Fruit fly (Drosophila melanogaster) whole organism, embryonic: ENCODE data around the gene Wnt6.

Experiments used
- Ada2b ChIP-seq: fragments of 200-800 bp; sonication (Bioruptor generic); IDR thresholded peaks from 2 replicates; pipeline ENCODE4 v1.3.6; 2022; ENCODE audit warnings: missing biosample characterization, missing genetic modification characterization
- CG10366 ChIP-seq: fragments of 200-800 bp; sonication (Bioruptor generic); IDR thresholded peaks from 2 replicates; pipeline ENCODE4 v1.3.6; 2022; ENCODE audit warnings: missing biosample characterization, missing genetic modification characterization
- CG10462 ChIP-seq: fragments of 200-800 bp; sonication (Bioruptor generic); optimal IDR thresholded peaks from 2 replicates; lab custom pipeline; 2016; ENCODE audit warnings: missing biosample characterization, missing genetic modification characterization
- CG12744 ChIP-seq: fragments of 200-800 bp; sonication (Bioruptor generic); optimal IDR thresholded peaks from 2 replicates; lab custom pipeline; 2016; ENCODE audit warnings: missing biosample characterization, missing genetic modification characterization
- CG14965 ChIP-seq: fragments of 200-800 bp; sonication (Bioruptor generic); optimal IDR thresholded peaks from 2 replicates; lab custom pipeline; 2016; ENCODE audit warnings: missing biosample characterization, missing genetic modification characterization, borderline replicate concordance
- CG15514 ChIP-seq: fragments of 200-800 bp; sonication (Bioruptor generic); optimal IDR thresholded peaks from 3 replicates; lab custom pipeline; 2017; ENCODE audit warnings: missing biosample characterization, missing genetic modification characterization, mild to moderate bottlenecking, moderate library complexity, missing genetic modification reagents
- CG15696 ChIP-seq: fragments of 200-800 bp; sonication (Bioruptor generic); optimal IDR thresholded peaks from 2 replicates; lab custom pipeline; 2019; ENCODE audit warnings: missing biosample characterization, mild to moderate bottlenecking, missing genetic modification characterization, moderate library complexity
- CG1603 ChIP-seq: fragments of 200-800 bp; sonication (Bioruptor generic); optimal IDR thresholded peaks from 2 replicates; lab custom pipeline; 2019; ENCODE audit warnings: missing biosample characterization, mild to moderate bottlenecking, missing genetic modification characterization, moderate library complexity
- CG17612 ChIP-seq: fragments of 200-800 bp; sonication (Bioruptor generic); IDR thresholded peaks from 2 replicates; pipeline ENCODE4 v1.3.6; 2022; ENCODE audit warnings: missing biosample characterization, missing genetic modification characterization
- CG17802 ChIP-seq: fragments of 200-800 bp; sonication (Bioruptor generic); optimal IDR thresholded peaks from 2 replicates; lab custom pipeline; 2018; ENCODE audit warnings: missing biosample characterization, mild to moderate bottlenecking, missing genetic modification characterization, moderate library complexity
- CG18011 ChIP-seq: fragments of 200-800 bp; sonication (Bioruptor generic); optimal IDR thresholded peaks from 2 replicates; lab custom pipeline; 2017; ENCODE audit warnings: missing biosample characterization, missing genetic modification characterization, mild to moderate bottlenecking, moderate library complexity, missing genotype
- CG18262 ChIP-seq: fragments of 200-800 bp; optimal IDR thresholded peaks from 3 replicates; lab custom pipeline; 2019; ENCODE audit warnings: missing biosample characterization, mild to moderate bottlenecking, missing genetic modification characterization, moderate library complexity
- CG18764 ChIP-seq: fragments of 200-800 bp; sonication (Bioruptor generic); optimal IDR thresholded peaks from 3 replicates; lab custom pipeline; 2016; ENCODE audit warnings: missing biosample characterization, missing genetic modification characterization
- CG2116 ChIP-seq: fragments of 200-800 bp; sonication (Bioruptor generic); optimal IDR thresholded peaks from 3 replicates; lab custom pipeline; 2018; ENCODE audit warnings: missing biosample characterization, mild to moderate bottlenecking, missing genetic modification characterization
- CG2889 ChIP-seq: fragments of 200-800 bp; sonication (Bioruptor generic); IDR thresholded peaks from 3 replicates; pipeline ENCODE4 v1.3.6; 2022; ENCODE audit warnings: missing biosample characterization, missing genetic modification characterization
- CG30403 ChIP-seq: fragments of 200-800 bp; sonication (Bioruptor generic); optimal IDR thresholded peaks from 3 replicates; lab custom pipeline; 2016; ENCODE audit warnings: missing biosample characterization, missing genetic modification characterization
- CG31441 ChIP-seq: fragments of 200-800 bp; sonication (Bioruptor generic); IDR thresholded peaks from 2 replicates; pipeline ENCODE4 v1.3.6; 2022; ENCODE audit warnings: missing biosample characterization, missing genetic modification characterization
- CG32767 ChIP-seq: fragments of 200-800 bp; sonication (Bioruptor generic); IDR thresholded peaks from 2 replicates; pipeline ENCODE4 v1.3.6; 2022; ENCODE audit warnings: missing biosample characterization, missing genetic modification characterization
- CG4282 ChIP-seq: fragments of 200-800 bp; sonication (Bioruptor generic); optimal IDR thresholded peaks from 2 replicates; lab custom pipeline; 2016; ENCODE audit warnings: missing biosample characterization, missing genetic modification characterization
- CG4404 ChIP-seq: fragments of 200-800 bp; sonication (Bioruptor generic); IDR thresholded peaks from 2 replicates; pipeline ENCODE4 v1.3.6; 2022; ENCODE audit warnings: missing biosample characterization, missing genetic modification characterization
- CG6272 ChIP-seq: fragments of 200-800 bp; sonication (Bioruptor generic); IDR thresholded peaks from 2 replicates; pipeline ENCODE4 v1.3.6; 2022; ENCODE audit warnings: missing biosample characterization, missing genetic modification characterization
- CG7839 ChIP-seq: fragments of 200-800 bp; sonication (Bioruptor generic); optimal IDR thresholded peaks from 3 replicates; lab custom pipeline; 2018; ENCODE audit warnings: missing biosample characterization, mild to moderate bottlenecking, missing genetic modification characterization, moderate library complexity
- CG9727 ChIP-seq: fragments of 200-800 bp; sonication (Bioruptor generic); optimal IDR thresholded peaks from 3 replicates; lab custom pipeline; 2017; ENCODE audit warnings: missing biosample characterization, mild to moderate bottlenecking, missing genetic modification characterization
- CoRest ChIP-seq: fragments of 200-800 bp; sonication (Bioruptor generic); optimal IDR thresholded peaks from 3 replicates; lab custom pipeline; 2018; ENCODE audit warnings: missing biosample characterization, mild to moderate bottlenecking, missing genetic modification characterization, moderate library complexity
- D19B ChIP-seq: fragments of 200-800 bp; sonication (Bioruptor generic); optimal IDR thresholded peaks from 2 replicates; lab custom pipeline; 2017; ENCODE audit warnings: missing biosample characterization, mild to moderate bottlenecking, missing genetic modification characterization
- Dfd ChIP-seq, 2 experiments: fragments of >200 bp; optimal IDR thresholded peaks; 2 replicates each; lab custom pipeline; 2017; ENCODE audit warnings: missing biosample characterization in 2 of 2, missing genetic modification characterization in 2 of 2
- HHEX ChIP-seq: fragments of 200-800 bp; sonication (Bioruptor generic); optimal IDR thresholded peaks from 3 replicates; lab custom pipeline; 2017; ENCODE audit warnings: missing biosample characterization, mild to moderate bottlenecking, missing genetic modification characterization, missing genetic modification reagents
- HmgZ ChIP-seq: fragments of 200-800 bp; sonication (Bioruptor generic); optimal IDR thresholded peaks from 2 replicates; lab custom pipeline; 2018; ENCODE audit warnings: missing biosample characterization, mild to moderate bottlenecking, missing genetic modification characterization
- PHDP ChIP-seq: fragments of 200-800 bp; sonication (Bioruptor generic); optimal IDR thresholded peaks from 3 replicates; lab custom pipeline; 2018; ENCODE audit warnings: missing biosample characterization, mild to moderate bottlenecking, missing genetic modification characterization, moderate library complexity
- Pdp1 ChIP-seq, 2 experiments: fragments of 200-800 bp; sonication (Bioruptor generic); optimal IDR thresholded peaks; 3 replicates each; lab custom pipeline; 2016; ENCODE audit warnings: missing biosample characterization in 2 of 2, missing genetic modification characterization in 2 of 2, mild to moderate bottlenecking in 1 of 2, moderate library complexity in 1 of 2
- Scr ChIP-seq: fragments of 200-800 bp; sonication (Bioruptor generic); IDR thresholded peaks from 2 replicates; pipeline ENCODE4 v1.3.6; 2022; ENCODE audit warnings: missing biosample characterization, missing genetic modification characterization; ENCODE audit not compliant: partially characterized antibody
- Tbp ChIP-seq: fragments of >200 bp; optimal IDR thresholded peaks from 2 replicates; lab custom pipeline; 2018; ENCODE audit warnings: missing biosample characterization, missing genetic modification characterization
- Trl ChIP-seq, 3 experiments: fragments of >200 bp in 2 of 3; fragments of 200-800 bp in 1 of 3; sonication (Bioruptor generic) in 1 of 3; optimal IDR thresholded peaks; 2 replicates in 1 of 3; 3 replicates in 2 of 3; lab custom pipeline; 2016 to 2017; ENCODE audit warnings: missing biosample characterization in 1 of 3, missing genetic modification characterization in 1 of 3
- Xrp1 ChIP-seq: fragments of 200-800 bp; sonication (Bioruptor generic); IDR thresholded peaks from 2 replicates; pipeline ENCODE4 v1.3.6; 2022; ENCODE audit warnings: missing biosample characterization, missing genetic modification characterization
- bab2 ChIP-seq: fragments of 200-800 bp; sonication (Bioruptor generic); optimal IDR thresholded peaks from 2 replicates; lab custom pipeline; 2016; ENCODE audit warnings: missing biosample characterization, missing genetic modification characterization
- fd102C ChIP-seq: fragments of 200-800 bp; sonication (Bioruptor generic); optimal IDR thresholded peaks from 2 replicates; lab custom pipeline; 2018; ENCODE audit warnings: missing biosample characterization, mild to moderate bottlenecking, missing genetic modification characterization, moderate library complexity
- grau ChIP-seq: fragments of 200-800 bp; optimal IDR thresholded peaks from 3 replicates; lab custom pipeline; 2019; ENCODE audit warnings: missing biosample characterization, mild to moderate bottlenecking, missing genetic modification characterization, moderate library complexity
- maf-S ChIP-seq: fragments of 200-800 bp; sonication (Bioruptor generic); optimal IDR thresholded peaks from 2 replicates; lab custom pipeline; 2016; ENCODE audit warnings: missing biosample characterization, missing genetic modification characterization
- mam ChIP-seq: fragments of 200-800 bp; sonication (Bioruptor generic); optimal IDR thresholded peaks from 3 replicates; lab custom pipeline; 2016; ENCODE audit warnings: missing biosample characterization, missing genetic modification characterization
- nerfin-1 ChIP-seq: fragments of 200-800 bp; sonication (Bioruptor generic); optimal IDR thresholded peaks from 3 replicates; lab custom pipeline; 2019; ENCODE audit warnings: missing biosample characterization, mild to moderate bottlenecking, missing genetic modification characterization, moderate library complexity
- onecut ChIP-seq: fragments of 200-800 bp; sonication (Bioruptor generic); IDR thresholded peaks from 2 replicates; pipeline ENCODE4 v1.3.6; 2022; ENCODE audit warnings: missing biosample characterization, missing genetic modification characterization
- pan ChIP-seq, 4 experiments: fragments of >200 bp in 3 of 4; fragments of 200-800 bp in 1 of 4; sonication (Bioruptor generic) in 1 of 4; optimal IDR thresholded peaks in 3 of 4; IDR thresholded peaks in 1 of 4; 2 replicates each; pipeline versions ENCODE4 v1.3.6 to Lab custom; 2017 to 2022; ENCODE audit warnings: missing biosample characterization in 2 of 4, missing genetic modification characterization in 2 of 4, mixed read lengths in 1 of 4
- phol ChIP-seq: fragments of 200-800 bp; sonication (Bioruptor generic); optimal IDR thresholded peaks from 3 replicates; lab custom pipeline; 2018; ENCODE audit warnings: missing biosample characterization, mild to moderate bottlenecking, missing genetic modification characterization, moderate library complexity
- slou ChIP-seq: fragments of 200-800 bp; sonication (Bioruptor generic); optimal IDR thresholded peaks from 3 replicates; lab custom pipeline; 2016; ENCODE audit warnings: missing biosample characterization, missing genetic modification characterization
- ssp ChIP-seq: fragments of 200-800 bp; sonication (Bioruptor generic); IDR thresholded peaks from 2 replicates; pipeline ENCODE4 v1.3.6; 2022; ENCODE audit warnings: missing biosample characterization, missing genetic modification characterization
- toy ChIP-seq: fragments of 200-800 bp; sonication (Bioruptor generic); IDR thresholded peaks from 2 replicates; pipeline ENCODE4 v1.3.6; 2022; ENCODE audit warnings: missing biosample characterization, missing genetic modification characterization
- unpg ChIP-seq: fragments of 200-800 bp; sonication (Bioruptor generic); optimal IDR thresholded peaks from 3 replicates; lab custom pipeline; 2018; ENCODE audit warnings: missing biosample characterization, mild to moderate bottlenecking, missing genetic modification characterization, moderate library complexity
- vfl ChIP-seq: fragments of 200-800 bp; sonication (Bioruptor generic); optimal IDR thresholded peaks from 2 replicates; lab custom pipeline; 2016; ENCODE audit warnings: missing biosample characterization, missing genetic modification characterization

The Wnt6 gene

DNA sequence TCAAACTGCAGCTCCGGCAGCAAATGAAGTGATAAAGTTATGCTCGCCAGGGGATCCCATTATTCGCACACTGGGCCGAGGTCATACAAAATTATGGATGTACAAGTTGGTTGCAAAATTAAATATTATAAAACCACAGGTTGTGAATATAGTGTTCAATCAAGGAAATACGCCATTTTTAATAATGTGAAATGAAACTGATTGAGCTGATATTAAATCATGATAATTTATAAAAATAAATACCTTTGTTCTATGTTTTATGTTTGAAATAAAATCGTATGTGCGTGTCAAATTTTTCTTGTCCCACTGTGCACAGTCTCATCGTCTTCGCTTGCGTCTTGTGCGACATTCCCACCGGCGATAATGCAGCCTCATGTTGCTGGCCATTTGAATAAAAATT lies 37.6 kb upstream of the Wnt6 start (continued):
- TF ChIP-seq PHDP (tag; lab: Kevin White, UChicago) (peak; percentile 69), CG17802 (tag; lab: Kevin White, UChicago) (peak; percentile 18), CG32767 (peak; percentile 82), CG6272 (GFP tag; lab: Robert Waterston, UW) (no peak; the same call in 1 of the 2 replicates), mam (peak; percentile 9), HmgZ (tag; lab: Kevin White, UChicago) (peak; percentile 31), CG10462 (GFP tag; lab: Kevin White, UChicago) (peak; percentile 56), nerfin-1 (peak; percentile 77), maf-S (no peak), vfl (GFP tag; lab: Kevin White, UChicago) (peak; percentile 24), ssp (GFP tag; lab: Robert Waterston, UW) (peak; percentile 40; the same call in 1 of the 2 replicates)

DNA sequence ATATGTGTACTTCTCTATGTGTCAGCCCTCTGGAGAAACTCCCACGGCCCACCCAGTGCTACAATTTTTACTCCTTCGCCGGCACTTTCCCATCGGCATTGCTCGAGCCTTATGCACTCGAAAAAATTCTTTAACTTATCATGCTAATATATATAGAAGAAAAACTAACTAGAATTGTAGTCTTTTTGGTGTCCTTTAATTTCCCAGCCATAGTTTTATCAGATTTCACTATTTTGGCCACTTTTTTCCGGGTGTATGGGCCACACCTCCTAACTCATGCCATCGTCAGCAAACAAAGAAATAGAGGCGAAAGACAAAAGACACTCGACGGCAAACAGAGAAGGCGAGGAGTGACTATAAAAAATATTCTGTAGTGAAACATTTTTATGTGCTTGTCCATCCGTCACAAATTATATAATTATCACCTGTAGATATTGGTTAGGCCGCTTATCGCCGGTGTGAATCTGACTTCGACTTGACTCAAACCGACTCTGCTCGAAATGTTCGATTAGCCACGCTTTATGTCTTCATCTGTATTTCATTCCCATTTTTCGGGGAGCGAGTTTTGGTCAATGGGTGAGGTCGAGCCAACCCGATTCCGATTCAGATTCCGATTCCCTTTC lies 34.7 kb upstream of the Wnt6 start:
- TF ChIP-seq HHEX (no peak), CG31441 (GFP tag; lab: Robert Waterston, UW) (0 out of 2 replicates have a peak, but pooled peaks have one; percentile 18), CG17612 (GFP tag; lab: Robert Waterston, UW) (no peak), Pdp1 (GFP tag; optimal IDR thresholded peaks at IDR 0.05; lab: Kevin White, UChicago) (peak; percentile 15 to 64), Ada2b (GFP tag; lab: Robert Waterston, UW) (no peak), CG9727 (GFP tag; lab: Kevin White, UChicago) (peak; percentile 54), unpg (GFP tag; lab: Kevin White, UChicago) (peak; percentile 3), CG18262 (tag; lab: Kevin White, UChicago) (peak; percentile 48), grau (tag; lab: Kevin White, UChicago) (peak; percentile 9), phol (tag; lab: Kevin White, UChicago) (peak; percentile 19), CG18764 (no peak), Tbp (no peak), CG2116 (GFP tag; lab: Kevin White, UChicago) (no peak), CG1603 (peak; percentile 47), CG18011 (GFP tag; lab: Kevin White, UChicago) (no peak), toy (GFP tag; lab: Robert Waterston, UW) (no peak), CG30403 (GFP tag; lab: Kevin White, UChicago) (peak; percentile 2), Scr (GFP tag; lab: Robert Waterston, UW) (no peak), CG15696 (tag; lab: Kevin White, UChicago) (peak; percentile 4), pan (optimal IDR thresholded peaks at IDR 0.05; lab: Kevin White, UChicago) (no peak), pan (GFP tag; optimal IDR thresholded peaks at IDR 0.05 in 1 of 2, IDR thresholded peaks at IDR 0.05 in 1 of 2) (peak in 1 of 2 experiments; percentile 13), CG15514 (GFP tag; lab: Kevin White, UChicago) (no peak), Trl (optimal IDR thresholded peaks at IDR 0.05; lab: Kevin White, UChicago) (no peak), Trl (GFP tag; optimal IDR thresholded peaks at IDR 0.05; lab: Kevin White, UChicago) (no peak), slou (no peak), CG4282 (GFP tag; lab: Kevin White, UChicago) (no peak), CG7839 (tag; lab: Kevin White, UChicago) (peak; percentile 8), onecut (no peak), fd102C (GFP tag; lab: Kevin White, UChicago) (peak; percentile 12), CG10366 (GFP tag; lab: Robert Waterston, UW) (peak; percentile 38), CG14965 (GFP tag; lab: Kevin White, UChicago) (no peak), CG12744 (GFP tag; lab: Kevin White, UChicago) (no peak), Xrp1 (peak; percentile 59; the same call in 1 of the 2 replicates), Dfd (GFP tag; optimal IDR thresholded peaks at IDR 0.05; lab: Kevin White, UChicago) (no peak), CG4404 (GFP tag; lab: Robert Waterston, UW) (peak; percentile 37; the same call in 1 of the 2 replicates), CG2889 (GFP tag; lab: Robert Waterston, UW) (no peak), CoRest (tag; lab: Kevin White, UChicago) (no peak), bab2 (GFP tag; lab: Kevin White, UChicago) (no peak), D19B (GFP tag; lab: Kevin White, UChicago) (no peak)
